Fruit fly (Drosophila melanogaster) whole organism, embryonic: ENCODE measurements around the gene SP555.

ENCODE experiments used
- Atf3 ChIP-seq: fragments of 200-800 bp; sonication (Bioruptor generic); optimal IDR thresholded peaks from 3 replicates; lab custom pipeline; 2016; ENCODE audit warnings: missing biosample characterization, missing genetic modification characterization
- CG10431 ChIP-seq: fragments of 200-800 bp; sonication (Bioruptor generic); optimal IDR thresholded peaks from 3 replicates; lab custom pipeline; 2018; ENCODE audit warnings: missing biosample characterization, mild to moderate bottlenecking, missing genetic modification characterization
- CG12155 ChIP-seq: fragments of 200-800 bp; sonication (Bioruptor generic); optimal IDR thresholded peaks from 3 replicates; lab custom pipeline; 2016; ENCODE audit warnings: missing biosample characterization, missing genetic modification characterization
- CG12219 ChIP-seq: fragments of 200-800 bp; sonication (Bioruptor generic); optimal IDR thresholded peaks from 3 replicates; lab custom pipeline; 2018; ENCODE audit warnings: missing biosample characterization, mild to moderate bottlenecking, missing genetic modification characterization
- CG12299 ChIP-seq: fragments of 200-800 bp; sonication (Bioruptor generic); optimal IDR thresholded peaks from 2 replicates; lab custom pipeline; 2018; ENCODE audit warnings: missing biosample characterization, mild to moderate bottlenecking, missing genetic modification characterization
- CG13296 ChIP-seq: fragments of 200-800 bp; sonication (Bioruptor generic); optimal IDR thresholded peaks from 3 replicates; lab custom pipeline; 2018; ENCODE audit warnings: missing biosample characterization, mild to moderate bottlenecking, missing genetic modification characterization
- CG13424 ChIP-seq: fragments of 200-800 bp; sonication (Bioruptor generic); optimal IDR thresholded peaks from 2 replicates; lab custom pipeline; 2019; ENCODE audit warnings: missing biosample characterization, mild to moderate bottlenecking, missing genetic modification characterization, moderate library complexity
- CG17385 ChIP-seq: fragments of 200-800 bp; sonication (Bioruptor generic); optimal IDR thresholded peaks from 3 replicates; lab custom pipeline; 2018; ENCODE audit warnings: missing biosample characterization, mild to moderate bottlenecking, missing genetic modification characterization
- CG18476 ChIP-seq: fragments of 200-800 bp; sonication (Bioruptor generic); optimal IDR thresholded peaks from 2 replicates; lab custom pipeline; 2016; ENCODE audit warnings: missing biosample characterization, mild to moderate bottlenecking, missing genetic modification characterization
- CG34422 ChIP-seq: fragments of 200-800 bp; sonication (Bioruptor generic); IDR thresholded peaks from 3 replicates; pipeline ENCODE4 v1.3.6; 2022; ENCODE audit warnings: missing biosample characterization, missing genetic modification characterization
- CG4707 ChIP-seq: fragments of 200-800 bp; sonication (Bioruptor generic); optimal IDR thresholded peaks from 2 replicates; lab custom pipeline; 2018; ENCODE audit warnings: missing biosample characterization, mild to moderate bottlenecking, missing genetic modification characterization, moderate library complexity
- CG4854 ChIP-seq: fragments of 200-800 bp; sonication (Bioruptor generic); optimal IDR thresholded peaks from 2 replicates; lab custom pipeline; 2016; ENCODE audit warnings: missing biosample characterization, missing genetic modification characterization, inconsistent platforms
- CG5953 ChIP-seq: fragments of 200-800 bp; sonication (Bioruptor generic); IDR thresholded peaks from 2 replicates; pipeline ENCODE4 v1.3.6; 2022; ENCODE audit warnings: missing biosample characterization, missing genetic modification characterization
- CG6175 ChIP-seq: fragments of 200-800 bp; sonication (Bioruptor generic); IDR thresholded peaks from 3 replicates; pipeline ENCODE4 v1.3.6; 2022; ENCODE audit warnings: missing biosample characterization, missing genetic modification characterization
- CG6689 ChIP-seq: fragments of 200-800 bp; sonication (Bioruptor generic); IDR thresholded peaks from 2 replicates; pipeline ENCODE4 v1.3.6; 2022; ENCODE audit warnings: missing biosample characterization, missing genetic modification characterization
- CG7745 ChIP-seq: fragments of 200-800 bp; sonication (Bioruptor generic); optimal IDR thresholded peaks from 2 replicates; lab custom pipeline; 2018; ENCODE audit warnings: missing biosample characterization, mild to moderate bottlenecking, missing genetic modification characterization, moderate library complexity
- CG7839 ChIP-seq: fragments of 200-800 bp; sonication (Bioruptor generic); optimal IDR thresholded peaks from 3 replicates; lab custom pipeline; 2018; ENCODE audit warnings: missing biosample characterization, mild to moderate bottlenecking, missing genetic modification characterization, moderate library complexity
- CG8089 ChIP-seq: fragments of 200-800 bp; sonication (Bioruptor generic); optimal IDR thresholded peaks from 3 replicates; lab custom pipeline; 2016; ENCODE audit warnings: missing biosample characterization, missing genetic modification characterization
- CG8944 ChIP-seq: fragments of 200-800 bp; sonication (Bioruptor generic); optimal IDR thresholded peaks from 3 replicates; lab custom pipeline; 2016; ENCODE audit warnings: missing biosample characterization, missing genetic modification characterization
- CG9876 ChIP-seq: fragments of 200-800 bp; sonication (Bioruptor generic); optimal IDR thresholded peaks from 2 replicates; lab custom pipeline; 2016; ENCODE audit warnings: missing biosample characterization, missing genetic modification characterization
- Dip3 ChIP-seq: fragments of 200-800 bp; sonication (Bioruptor generic); optimal IDR thresholded peaks from 3 replicates; lab custom pipeline; 2016; ENCODE audit warnings: missing biosample characterization, missing genetic modification characterization
- E2f1 ChIP-seq: fragments of 200-800 bp; sonication (Bioruptor generic); IDR thresholded peaks from 2 replicates; pipeline ENCODE4 v1.3.6; 2022; ENCODE audit warnings: missing biosample characterization, missing genetic modification characterization
- Ets97D ChIP-seq: fragments of 200-800 bp; sonication (Bioruptor generic); optimal IDR thresholded peaks from 3 replicates; lab custom pipeline; 2016; ENCODE audit warnings: missing biosample characterization, missing genetic modification characterization
- Fer1 ChIP-seq: fragments of 200-800 bp; sonication (Bioruptor generic); optimal IDR thresholded peaks from 2 replicates; lab custom pipeline; 2017; ENCODE audit warnings: missing biosample characterization, mild to moderate bottlenecking, missing genetic modification characterization
- Hr3 ChIP-seq: fragments of 200-800 bp; sonication (Bioruptor generic); optimal IDR thresholded peaks from 3 replicates; lab custom pipeline; 2016; ENCODE audit warnings: missing biosample characterization, missing genetic modification characterization
- MTF-1 ChIP-seq: fragments of 200-800 bp; sonication (Bioruptor generic); optimal IDR thresholded peaks from 2 replicates; lab custom pipeline; 2018; ENCODE audit warnings: missing biosample characterization, mild to moderate bottlenecking, missing genetic modification characterization, borderline replicate concordance
- Med ChIP-seq: fragments of 200-800 bp; sonication (Bioruptor generic); peaks from one replicate; lab custom pipeline; 2016; ENCODE audit warnings: missing biosample characterization, missing genetic modification characterization, mild to moderate bottlenecking, inconsistent platforms, moderate library complexity
- NC2β ChIP-seq: fragments of 200-800 bp; sonication (Bioruptor generic); optimal IDR thresholded peaks from 2 replicates; lab custom pipeline; 2016; ENCODE audit warnings: missing biosample characterization, missing genetic modification characterization
- Neu2 ChIP-seq: fragments of 200-800 bp; sonication (Bioruptor generic); optimal IDR thresholded peaks from 3 replicates; lab custom pipeline; 2016; ENCODE audit warnings: missing biosample characterization, missing genetic modification characterization, borderline replicate concordance
- Optix ChIP-seq: fragments of 200-800 bp; sonication (Bioruptor generic); IDR thresholded peaks from 3 replicates; pipeline ENCODE4 v1.3.6; 2022; ENCODE audit warnings: missing biosample characterization, missing genetic modification characterization
- Pdp1 ChIP-seq, 2 experiments: fragments of 200-800 bp; sonication (Bioruptor generic); optimal IDR thresholded peaks; 3 replicates each; lab custom pipeline; 2016; ENCODE audit warnings: missing biosample characterization in 2 of 2, missing genetic modification characterization in 2 of 2, mild to moderate bottlenecking in 1 of 2, moderate library complexity in 1 of 2
- Rfx ChIP-seq: fragments of 200-800 bp; sonication (Bioruptor generic); IDR thresholded peaks from 2 replicates; pipeline ENCODE4 v1.3.6; 2022; ENCODE audit warnings: missing biosample characterization, missing genetic modification characterization
- ab ChIP-seq: fragments of 200-800 bp; sonication (Bioruptor generic); optimal IDR thresholded peaks from 2 replicates; lab custom pipeline; 2016; ENCODE audit warnings: missing biosample characterization, missing genetic modification characterization
- bsh ChIP-seq, 2 experiments: fragments of 200-800 bp; sonication (Bioruptor generic); optimal IDR thresholded peaks; 2 replicates each; lab custom pipeline; 2017 to 2018; ENCODE audit warnings: mild to moderate bottlenecking in 2 of 2, missing biosample characterization in 2 of 2, missing genetic modification characterization in 2 of 2, moderate library complexity in 1 of 2
- cad ChIP-seq: fragments of >200 bp; optimal IDR thresholded peaks from 2 replicates; lab custom pipeline; 2017; ENCODE audit warnings: missing biosample characterization, missing genetic modification characterization
- chn ChIP-seq: fragments of 200-800 bp; sonication (Bioruptor generic); optimal IDR thresholded peaks from 2 replicates; lab custom pipeline; 2016; ENCODE audit warnings: missing biosample characterization, missing genetic modification characterization
- danr ChIP-seq: fragments of 200-800 bp; sonication (Bioruptor generic); IDR thresholded peaks from 2 replicates; pipeline ENCODE4 v1.3.6; 2022; ENCODE audit warnings: missing biosample characterization, missing genetic modification characterization
- dati ChIP-seq: fragments of 200-800 bp; sonication (Bioruptor generic); IDR thresholded peaks from 2 replicates; pipeline ENCODE4 v1.3.6; 2022; ENCODE audit warnings: missing biosample characterization, missing genetic modification characterization
- h ChIP-seq: fragments of >200 bp; optimal IDR thresholded peaks from 2 replicates; lab custom pipeline; 2017
- kah ChIP-seq: fragments of 200-800 bp; sonication (Bioruptor generic); optimal IDR thresholded peaks from 2 replicates; lab custom pipeline; 2018; ENCODE audit warnings: missing biosample characterization, mild to moderate bottlenecking, missing genetic modification characterization
- pb ChIP-seq: fragments of 200-800 bp; sonication (Bioruptor generic); optimal IDR thresholded peaks from 3 replicates; lab custom pipeline; 2016; ENCODE audit warnings: missing biosample characterization, missing genetic modification characterization
- pros ChIP-seq: fragments of 200-800 bp; sonication (Bioruptor generic); optimal IDR thresholded peaks from 3 replicates; lab custom pipeline; 2019; ENCODE audit warnings: missing biosample characterization, mild to moderate bottlenecking, missing genetic modification characterization, moderate library complexity
- ranshi ChIP-seq: fragments of 200-800 bp; sonication (Bioruptor generic); IDR thresholded peaks from 2 replicates; pipeline ENCODE4 v1.3.6; 2022; ENCODE audit warnings: missing biosample characterization, missing genetic modification characterization
- scrt ChIP-seq: fragments of 200-800 bp; sonication (Bioruptor generic); optimal IDR thresholded peaks from 2 replicates; lab custom pipeline; 2018; ENCODE audit warnings: missing biosample characterization, mild to moderate bottlenecking, missing genetic modification characterization, moderate library complexity
- slou ChIP-seq: fragments of 200-800 bp; sonication (Bioruptor generic); optimal IDR thresholded peaks from 3 replicates; lab custom pipeline; 2016; ENCODE audit warnings: missing biosample characterization, missing genetic modification characterization
- tll ChIP-seq, 2 experiments: fragments of 200-800 bp in 1 of 2; fragments of >200 bp in 1 of 2; sonication (Bioruptor generic) in 1 of 2; optimal IDR thresholded peaks; 2 replicates each; lab custom pipeline; 2017 to 2019; ENCODE audit warnings: missing biosample characterization in 2 of 2, missing genetic modification characterization in 2 of 2, mild to moderate bottlenecking in 1 of 2, moderate library complexity in 1 of 2
- tup ChIP-seq: fragments of 200-800 bp; sonication (Bioruptor generic); optimal IDR thresholded peaks from 2 replicates; lab custom pipeline; 2016; ENCODE audit warnings: missing biosample characterization, mild to moderate bottlenecking, missing genetic modification characterization, moderate library complexity
- twi ChIP-seq: fragments of 200-800 bp; optimal IDR thresholded peaks from 2 replicates; lab custom pipeline; 2019; ENCODE audit warnings: missing biosample characterization, mild to moderate bottlenecking, missing genetic modification characterization, moderate library complexity
- wek ChIP-seq: fragments of 200-800 bp; sonication (Bioruptor generic); optimal IDR thresholded peaks from 3 replicates; lab custom pipeline; 2018; ENCODE audit warnings: missing biosample characterization, mild to moderate bottlenecking, missing genetic modification characterization, moderate library complexity
- zfh1 ChIP-seq: fragments of 200-800 bp; sonication (Bioruptor generic); IDR thresholded peaks from 3 replicates; pipeline ENCODE4 v1.3.6; 2022; ENCODE audit warnings: missing biosample characterization, missing genetic modification characterization

Gene SP555

DNA sequence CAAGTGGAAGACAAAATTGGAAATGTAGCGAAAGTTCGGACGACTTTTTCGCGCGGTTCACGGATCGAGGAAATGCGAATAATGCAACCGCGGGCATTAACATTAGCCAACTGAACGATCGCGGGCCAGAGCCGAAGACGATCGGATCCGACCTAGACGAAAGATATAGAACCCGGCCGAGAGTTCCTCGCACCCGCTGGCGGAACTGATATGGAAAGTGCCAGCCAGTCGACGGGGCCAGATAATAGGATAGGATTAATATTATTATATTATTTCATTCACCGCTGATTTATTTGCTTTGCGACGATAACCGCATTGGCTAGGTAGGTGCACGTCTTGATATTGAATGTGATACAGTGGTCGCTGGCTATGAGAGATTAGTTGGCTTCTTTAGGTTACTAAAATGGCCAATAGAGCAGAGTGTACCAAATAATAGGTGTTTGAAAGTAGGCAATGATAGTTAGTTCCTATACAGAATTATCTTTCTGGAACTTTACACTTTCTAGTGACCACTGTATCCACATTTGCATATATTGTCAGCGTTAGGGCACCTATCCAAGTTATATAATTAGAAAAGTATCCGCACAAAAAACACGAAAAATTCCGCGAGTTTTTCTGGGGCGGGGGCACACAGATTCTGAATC lies 38.0 kb upstream of the SP555 start (continued):
- TF ChIP-seq CG6175 (GFP tag; lab: Robert Waterston, UW) (0 out of 3 replicates have a peak, but pooled peaks have one; percentile 48), Dip3 (GFP tag; lab: Kevin White, UChicago) (peak; percentile 62), E2f1 (GFP tag; lab: Robert Waterston, UW) (peak; percentile 60), wek (GFP tag; lab: Kevin White, UChicago) (no peak), CG18476 (peak; percentile 30), CG34422 (GFP tag; lab: Robert Waterston, UW) (peak; percentile 74; the same call in 2 of the 3 replicates), cad (GFP tag; lab: Kevin White, UChicago) (no peak), NC2β (GFP tag; lab: Kevin White, UChicago) (no peak), Rfx (GFP tag; lab: Robert Waterston, UW) (peak; percentile 86), Pdp1 (GFP tag; optimal IDR thresholded peaks at IDR 0.05; lab: Kevin White, UChicago) (peak; percentile 69 to 89), pros (no peak), CG8944 (GFP tag; lab: Kevin White, UChicago) (peak; percentile 43), CG13296 (GFP tag; lab: Kevin White, UChicago) (peak; percentile 36), CG7745 (tag; lab: Kevin White, UChicago) (no peak), CG17385 (peak; percentile 60), pb (GFP tag; lab: Kevin White, UChicago) (no peak), ab (GFP tag; lab: Kevin White, UChicago) (no peak), kah (GFP tag; lab: Kevin White, UChicago) (peak; percentile 29), CG13424 (tag; lab: Kevin White, UChicago) (peak; percentile 64), h (no peak), dati (GFP tag; lab: Robert Waterston, UW) (0 out of 2 replicates have a peak, but pooled peaks have one; percentile 49), CG7839 (tag; lab: Kevin White, UChicago) (peak; percentile 78), bsh (GFP tag; optimal IDR thresholded peaks at IDR 0.05; lab: Kevin White, UChicago) (peak; percentile 18 to 74), Ets97D (GFP tag; lab: Kevin White, UChicago) (no peak), Atf3 (GFP tag; lab: Kevin White, UChicago) (no peak), danr (0 out of 2 replicates have a peak, but pooled peaks have one; percentile 30), CG12155 (GFP tag; lab: Kevin White, UChicago) (peak; percentile 70), Optix (peak; percentile 64; the same call in 2 of the 3 replicates), MTF-1 (GFP tag; lab: Kevin White, UChicago) (peak; percentile 67), CG4707 (GFP tag; lab: Kevin White, UChicago) (peak; percentile 56), slou (GFP tag; lab: Kevin White, UChicago) (peak; percentile 27), chn (peak; percentile 49), Neu2 (GFP tag; lab: Kevin White, UChicago) (no peak), twi (no peak), zfh1 (GFP tag; lab: Robert Waterston, UW) (peak; percentile 79), ranshi (peak; percentile 70; the same call in 1 of the 2 replicates), CG10431 (peak; percentile 17), CG12299 (tag; lab: Kevin White, UChicago) (no peak), Hr3 (GFP tag; lab: Kevin White, UChicago) (peak; percentile 46), CG5953 (GFP tag; lab: Robert Waterston, UW) (0 out of 2 replicates have a peak, but pooled peaks have one; percentile 37), Fer1 (peak; percentile 41), CG8089 (no peak), scrt (GFP tag; lab: Kevin White, UChicago) (peak; percentile 52), CG9876 (GFP tag; lab: Kevin White, UChicago) (peak; percentile 18), CG12219 (GFP tag; lab: Kevin White, UChicago) (peak; percentile 58), tll (GFP tag; optimal IDR thresholded peaks at IDR 0.05; lab: Kevin White, UChicago) (no peak), tup (GFP tag; lab: Kevin White, UChicago) (peak; percentile 42), CG6689 (GFP tag; lab: Robert Waterston, UW) (peak; percentile 76), Med (peak; percentile 96), CG4854 (GFP tag; lab: Kevin White, UChicago) (no peak)
